Fruit fly (Drosophila melanogaster): ENCODE results near the gene CG13658.

DNA sequence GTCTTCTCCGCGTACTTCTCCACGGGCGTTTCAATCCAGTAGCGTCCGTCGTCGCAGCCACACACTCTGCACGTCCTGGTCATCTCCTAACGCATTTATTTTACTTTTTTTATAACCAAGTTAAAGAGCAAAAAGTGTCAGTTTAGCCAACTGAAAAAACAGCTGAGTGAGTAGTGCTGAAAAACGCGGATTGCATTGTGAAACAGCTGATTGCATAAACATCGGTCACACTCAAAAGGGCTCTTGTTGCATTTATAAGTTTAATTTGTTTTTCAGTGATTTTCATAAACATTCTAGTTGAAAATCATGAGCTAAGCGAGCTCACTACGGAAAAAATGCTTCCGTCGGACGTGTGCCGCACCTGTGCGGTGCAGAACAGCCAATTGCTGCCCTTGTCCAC, 47.8 kb downstream of the CG13658 start, which contains the start of the genes CG10669 and CG11902:
- TF ChIP-seq sv (GFP tag; optimal IDR thresholded peaks at IDR 0.05) (no peak), pan (optimal IDR thresholded peaks at IDR 0.05) (no peak), lola (GFP tag; optimal IDR thresholded peaks at IDR 0.05) (no peak), N (GFP tag; optimal IDR thresholded peaks at IDR 0.05) (no peak), h (GFP tag; optimal IDR thresholded peaks at IDR 0.05) (no peak)

Measured in whole organism, wandering third instar larva.